Worm (Caenorhabditis elegans): Measurements from ENCODE around the gene srh-201.

Gene srh-201

DNA sequence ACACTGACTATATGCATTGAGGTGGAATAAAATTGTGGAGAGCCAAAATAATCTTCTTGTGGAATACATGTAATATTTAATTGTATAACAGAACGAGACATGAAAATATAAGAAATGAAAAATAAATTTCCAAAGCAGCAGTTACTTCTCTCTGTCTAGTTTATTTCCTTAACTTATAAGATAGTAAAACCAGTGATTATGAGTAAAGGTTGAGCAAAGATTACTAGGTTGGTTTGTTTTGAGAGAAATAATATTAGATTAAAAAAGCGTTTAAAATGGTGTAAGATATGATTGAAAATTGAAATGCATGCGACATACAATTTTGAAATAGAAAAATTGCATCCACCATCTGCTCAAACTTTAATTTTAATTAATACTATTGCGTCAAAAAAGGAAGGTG is at the start of gene srh-201:
TSS of gene srh-201 (minus strand) at position 101 of the 400 bp plus-strand sequence.
- TF ChIP-seq pha-4 (tag; optimal IDR thresholded peaks at IDR 0.05) (no peak), ztf-6 (GFP tag; IDR thresholded peaks at IDR 0.05) (no peak), ceh-27 (GFP tag; optimal IDR thresholded peaks at IDR 0.05) (no peak), lag-1 (GFP tag; IDR thresholded peaks at IDR 0.05) (no peak), attf-6 (GFP tag; IDR thresholded peaks at IDR 0.05) (no peak), sptf-2 (GFP tag; optimal IDR thresholded peaks at IDR 0.05) (no peak), hrde-1 (tag; optimal IDR thresholded peaks at IDR 0.05; ENCODE audit: borderline replicate concordance) (no peak)

DNA sequence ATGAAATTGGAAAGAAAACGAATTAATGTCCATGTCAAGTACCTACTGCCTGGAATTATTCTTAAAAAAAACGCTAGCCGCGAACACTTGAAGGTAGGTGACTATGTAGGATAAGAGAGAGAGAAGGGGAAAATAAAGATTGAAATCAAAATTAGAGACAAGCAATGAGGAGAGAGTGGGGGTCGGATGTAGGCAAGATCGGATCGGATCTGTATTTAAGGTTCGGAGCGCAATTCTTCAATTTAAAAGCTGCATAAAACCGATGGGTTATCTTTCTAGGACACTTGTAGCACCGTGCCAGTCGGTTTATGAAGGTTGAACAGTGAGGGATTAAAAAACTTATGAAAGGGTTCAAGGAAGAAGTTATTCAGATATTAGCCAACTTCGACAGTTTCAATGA is 49.5 kb upstream of the srh-201 start:
- TF ChIP-seq F23B12.7 (tag; optimal IDR thresholded peaks at IDR 0.05; ENCODE audit: insufficient read depth) (no peak), lir-1 (GFP tag; conservative IDR thresholded peaks at IDR 0.05) (no peak), hrde-1 (tag; optimal IDR thresholded peaks at IDR 0.05; ENCODE audit: borderline replicate concordance) (no peak), egl-44 (GFP tag; IDR thresholded peaks at IDR 0.05) (no peak), ccch-3 (GFP tag; optimal IDR thresholded peaks at IDR 0.05) (no peak), somi-1 (GFP tag; optimal IDR thresholded peaks at IDR 0.05) (no peak), tbp1 (GFP tag; optimal IDR thresholded peaks at IDR 0.05) (no peak), bed-2 (GFP tag; IDR thresholded peaks at IDR 0.05) (no peak), F49E8.2 (tag; optimal IDR thresholded peaks at IDR 0.05; ENCODE audit: insufficient read depth) (no peak)

DNA sequence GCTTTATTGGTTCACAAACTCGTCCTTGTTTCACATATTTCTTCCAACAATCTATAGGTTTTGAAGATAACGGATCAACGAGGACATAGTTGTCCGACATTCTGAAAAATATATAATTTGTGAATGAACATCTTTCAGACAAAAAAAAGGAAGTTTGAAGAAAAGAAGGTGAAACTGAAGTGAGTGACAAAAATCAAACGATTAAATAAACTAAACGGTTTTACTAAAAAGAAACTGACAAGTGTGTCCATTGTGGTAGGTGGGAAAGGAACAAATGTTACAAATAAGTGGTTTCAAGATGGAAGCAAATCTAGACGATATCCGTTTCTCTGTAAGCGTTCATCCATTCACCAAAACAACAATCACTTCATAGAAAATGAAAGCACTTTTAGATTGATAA is 48.7 kb upstream of the srh-201 start, which contains the start of gene C25E10.12:
TSS of gene C25E10.12 (minus strand) at position 101 of the 400 bp plus-strand sequence.
- TF ChIP-seq F52B5.7 (tag; optimal IDR thresholded peaks at IDR 0.05) (no peak), F23B12.7 (tag; optimal IDR thresholded peaks at IDR 0.05; ENCODE audit: insufficient read depth) (no peak)

DNA sequence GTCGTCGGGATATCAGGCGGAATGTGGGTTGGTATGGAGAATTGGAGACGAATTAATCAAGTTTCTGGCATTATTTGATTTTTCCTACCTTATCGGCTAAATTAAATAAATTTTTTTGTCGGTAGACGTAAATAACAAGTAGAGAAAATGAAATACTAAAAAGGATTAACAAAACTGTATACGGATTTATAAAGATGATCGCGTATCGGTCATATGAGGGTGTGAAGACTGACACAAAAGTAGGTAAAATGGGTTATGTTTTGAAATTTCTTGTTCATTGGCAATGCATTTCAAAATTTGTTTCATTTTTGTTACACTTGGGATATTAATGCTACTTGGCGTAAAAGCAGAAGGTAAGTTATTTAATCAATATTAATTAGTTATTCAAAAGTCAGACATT is 45.8 kb upstream of the srh-201 start, which contains the start of the genes C25E10.16 and C25E10.13:
TSS of gene C25E10.16 (minus strand) at position 101 of the 400 bp plus-strand sequence.
TSS of gene C25E10.13 (plus strand) at position 256 of the 400 bp plus-strand sequence.
- TF ChIP-seq mel-28 (tag; optimal IDR thresholded peaks at IDR 0.05; ENCODE audit: borderline replicate concordance) (no peak), lin-26 (GFP tag; IDR thresholded peaks at IDR 0.05) (no peak), C17E4.6 (GFP tag; IDR thresholded peaks at IDR 0.05) (no peak), T07F8.4 (tag; optimal IDR thresholded peaks at IDR 0.05) (no peak), sdz-38 (tag; optimal IDR thresholded peaks at IDR 0.05) (no peak), ceh-91 (GFP tag; IDR thresholded peaks at IDR 0.05) (no peak), madf-6 (GFP tag; IDR thresholded peaks at IDR 0.05) (no peak), sptf-2 (GFP tag; optimal IDR thresholded peaks at IDR 0.05) (no peak), bed-1 (GFP tag; IDR thresholded peaks at IDR 0.05) (no peak), mes-4 (tag; optimal IDR thresholded peaks at IDR 0.05) (no peak), ccch-3 (GFP tag; optimal IDR thresholded peaks at IDR 0.05) (no peak), Y56A3A.18 (GFP tag; IDR thresholded peaks at IDR 0.05) (no peak)

DNA sequence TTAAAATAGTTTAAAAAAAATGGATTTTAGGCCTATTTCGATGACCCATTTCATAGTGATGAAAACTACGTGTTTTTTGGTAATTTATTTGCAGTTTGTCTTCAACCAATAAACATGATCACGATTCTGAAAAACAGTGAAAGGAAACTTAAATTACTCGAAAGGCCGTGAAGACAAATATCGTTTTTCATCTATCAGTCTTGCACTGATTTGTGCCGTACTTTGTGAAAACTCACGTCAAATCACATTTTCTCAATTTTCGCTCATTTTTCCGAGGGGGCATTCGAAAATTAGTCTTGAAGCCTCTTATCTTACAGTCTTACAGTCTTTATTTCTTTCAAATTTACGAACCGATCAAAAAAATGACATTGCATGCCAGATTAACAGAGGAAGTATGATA is 45.0 kb upstream of the srh-201 start, which contains the start of gene C25E10.11:
TSS of gene C25E10.11 (minus strand) at position 101 of the 400 bp plus-strand sequence.
- TF ChIP-seq Y67H2A.10 (GFP tag; conservative IDR thresholded peaks at IDR 0.05) (no peak), lsy-27 (tag; optimal IDR thresholded peaks at IDR 0.05; ENCODE audit: borderline replicate concordance, insufficient read depth) (no peak), ztf-18 (tag; optimal IDR thresholded peaks at IDR 0.05) (no peak), egrh-3 (GFP tag; IDR thresholded peaks at IDR 0.05) (no peak), snpc-4 (GFP tag; optimal IDR thresholded peaks at IDR 0.05) (no peak), snpc-4 (tag; optimal IDR thresholded peaks at IDR 0.05) (no peak), B0261.1 (tag; optimal IDR thresholded peaks at IDR 0.05) (no peak), lir-1 (GFP tag; conservative IDR thresholded peaks at IDR 0.05) (no peak), nfya-2 (GFP tag; IDR thresholded peaks at IDR 0.05) (no peak), madf-8 (GFP tag; conservative IDR thresholded peaks at IDR 0.05) (no peak), gei-17 (GFP tag; optimal IDR thresholded peaks at IDR 0.05) (no peak), mel-28 (tag; optimal IDR thresholded peaks at IDR 0.05; ENCODE audit: borderline replicate concordance) (no peak), pha-4 (tag; optimal IDR thresholded peaks at IDR 0.05) (no peak), sptf-2 (GFP tag; optimal IDR thresholded peaks at IDR 0.05) (no peak), tlf-1 (GFP tag; optimal IDR thresholded peaks at IDR 0.05) (no peak), akir-1 (GFP tag; optimal IDR thresholded peaks at IDR 0.05) (no peak)

Measured in whole organism, young adult.